Worm (Caenorhabditis elegans) whole organism, L1 larva: ENCODE measurements around the gene aat-8.

Experiments used
- C04F5.9 ChIP-seq: sonication (generic microtip); optimal IDR thresholded peaks from 2 replicates; lab custom pipeline; 2016; ENCODE audit warnings: missing genetic modification characterization, missing compliant biosample characterization
- F16B12.6 ChIP-seq: fragments of 150-350 bp; optimal IDR thresholded peaks from 2 replicates; lab custom pipeline; 2014; ENCODE audit warnings: missing biosample characterization, missing genetic modification characterization
- aha-1 ChIP-seq: fragments of 150-350 bp; optimal IDR thresholded peaks from 2 replicates; lab custom pipeline; 2014; ENCODE audit warnings: missing biosample characterization, missing genetic modification characterization
- aly-2 ChIP-seq: fragments of 150-350 bp; optimal IDR thresholded peaks from 2 replicates; lab custom pipeline; 2014; ENCODE audit warnings: missing biosample characterization, missing genetic modification characterization
- ama-1 ChIP-seq: fragments of 150-350 bp; optimal IDR thresholded peaks from 2 replicates; lab custom pipeline; 2014
- blmp-1 ChIP-seq: fragments of 150-350 bp; optimal IDR thresholded peaks from 2 replicates; lab custom pipeline; 2014; ENCODE audit warnings: missing biosample characterization, missing genetic modification characterization
- ceh-82 ChIP-seq, 3 experiments: fragments of 150-350 bp in 1 of 3; sonication (generic microtip) in 2 of 3; optimal IDR thresholded peaks; 2 replicates each; lab custom pipeline; 2014 to 2017; ENCODE audit warnings: missing biosample characterization in 3 of 3, missing genetic modification characterization in 3 of 3
- ceh-88 ChIP-seq: fragments of 200-800 bp; sonication (Bioruptor generic); IDR thresholded peaks from 2 replicates; pipeline ENCODE4 v1.3.6; 2022; ENCODE audit warnings: missing genetic modification characterization, missing compliant biosample characterization
- dpl-1 ChIP-seq, 3 experiments: fragments of 150-350 bp in 2 of 3; sonication (generic microtip) in 1 of 3; optimal IDR thresholded peaks; 2 replicates each; lab custom pipeline; 2014 to 2017; ENCODE audit warnings: missing biosample characterization in 3 of 3, missing genetic modification characterization in 3 of 3, missing genetic modification reagents in 3 of 3
- dsc-1 ChIP-seq: sonication (generic microtip); optimal IDR thresholded peaks from 2 replicates; lab custom pipeline; 2016; ENCODE audit warnings: mild to moderate bottlenecking, missing genetic modification characterization, missing compliant biosample characterization
- egl-27 ChIP-seq, 2 experiments: fragments of 150-350 bp in 1 of 2; sonication (generic microtip); optimal IDR thresholded peaks; 3 replicates each; lab custom pipeline; 2017 to 2018; ENCODE audit warnings: missing biosample characterization in 2 of 2, missing genetic modification characterization in 2 of 2, missing genetic modification reagents in 2 of 2
- elt-3 ChIP-seq, 6 experiments: fragments of 150-350 bp in 1 of 6; sonication (generic microtip); optimal IDR thresholded peaks; 2 replicates each; lab custom pipeline; 2017 to 2018; ENCODE audit warnings: missing biosample characterization in 6 of 6, missing genetic modification characterization in 6 of 6, inconsistent platforms in 1 of 6
- ets-5 ChIP-seq: fragments of 200-800 bp; sonication (Bioruptor generic); IDR thresholded peaks from 2 replicates; pipeline ENCODE4 v1.3.6; 2022; ENCODE audit warnings: missing genetic modification characterization, missing compliant biosample characterization
- fkh-10 ChIP-seq: sonication (generic microtip); optimal IDR thresholded peaks from 2 replicates; lab custom pipeline; 2017; ENCODE audit warnings: missing biosample characterization, missing genetic modification reagents, missing genetic modification characterization
- fkh-4 ChIP-seq: sonication (generic microtip); optimal IDR thresholded peaks from 2 replicates; lab custom pipeline; 2016; ENCODE audit warnings: missing compliant biosample characterization, missing genetic modification characterization, borderline replicate concordance
- grh-1 ChIP-seq: fragments of 200-800 bp; sonication (Bioruptor generic); IDR thresholded peaks from 2 replicates; pipeline ENCODE4 v1.3.6; 2022; ENCODE audit warnings: missing genetic modification reagents, missing genetic modification characterization, missing compliant biosample characterization
- lin-13 ChIP-seq: fragments of 150-350 bp; optimal IDR thresholded peaks from 2 replicates; lab custom pipeline; 2014; ENCODE audit warnings: missing biosample characterization, missing genetic modification reagents, missing genetic modification characterization
- lin-14 ChIP-seq: fragments of 200-800 bp; sonication (Bioruptor generic); optimal IDR thresholded peaks from 2 replicates; lab custom pipeline; 2018; ENCODE audit warnings: mild to moderate bottlenecking, missing genetic modification characterization, moderate library complexity, missing compliant biosample characterization
- lin-35 ChIP-seq, 2 experiments: fragments of 150-350 bp; optimal IDR thresholded peaks; 2 replicates each; lab custom pipeline; 2014; ENCODE audit warnings: missing biosample characterization in 2 of 2, missing genetic modification characterization in 2 of 2, missing genetic modification reagents in 2 of 2
- lin-39 ChIP-seq: fragments of 150-350 bp; optimal IDR thresholded peaks from 2 replicates; lab custom pipeline; 2014; ENCODE audit warnings: missing biosample characterization, missing genetic modification reagents, missing genetic modification characterization
- mef-2 ChIP-seq: fragments of 150-350 bp; optimal IDR thresholded peaks from 2 replicates; lab custom pipeline; 2014; ENCODE audit warnings: missing biosample characterization, missing genetic modification characterization
- mep-1 ChIP-seq: fragments of 150-350 bp; optimal IDR thresholded peaks from 2 replicates; lab custom pipeline; 2014; ENCODE audit warnings: missing biosample characterization, missing genetic modification characterization
- nhr-19 ChIP-seq: fragments of 200-800 bp; sonication (Bioruptor generic); conservative IDR thresholded peaks from 2 replicates; pipeline ENCODE4 v1.3.6; 2022; ENCODE audit warnings: missing genetic modification characterization, missing compliant biosample characterization
- nhr-237 ChIP-seq: fragments of 150-350 bp; optimal IDR thresholded peaks from 2 replicates; lab custom pipeline; 2014; ENCODE audit warnings: missing biosample characterization, missing genetic modification characterization
- nhr-28 ChIP-seq: fragments of 150-350 bp; optimal IDR thresholded peaks from 2 replicates; lab custom pipeline; 2014; ENCODE audit warnings: missing biosample characterization, missing genetic modification characterization
- nhr-47 ChIP-seq: sonication (generic microtip); optimal IDR thresholded peaks from 2 replicates; lab custom pipeline; 2016; ENCODE audit warnings: mild to moderate bottlenecking, missing genetic modification characterization, moderate library complexity, missing compliant biosample characterization
- nhr-71 ChIP-seq: sonication (generic microtip); optimal IDR thresholded peaks from 2 replicates; lab custom pipeline; 2016; ENCODE audit warnings: mild to moderate bottlenecking, missing genetic modification characterization, moderate library complexity, missing compliant biosample characterization
- nhr-85 ChIP-seq: sonication (generic microtip); peaks from one replicate; lab custom pipeline; 2016; ENCODE audit warnings: missing genetic modification characterization, inconsistent platforms, missing compliant biosample characterization
- nhr-90 ChIP-seq: sonication (generic microtip); optimal IDR thresholded peaks from 2 replicates; lab custom pipeline; 2016; ENCODE audit warnings: mild to moderate bottlenecking, missing genetic modification characterization, missing compliant biosample characterization; ENCODE audit not compliant: poor library complexity
- rnt-1 ChIP-seq: sonication (generic microtip); optimal IDR thresholded peaks from 2 replicates; lab custom pipeline; 2016; ENCODE audit warnings: mild to moderate bottlenecking, missing genetic modification characterization, moderate library complexity, missing compliant biosample characterization
- skn-1 ChIP-seq: fragments of 150-350 bp; optimal IDR thresholded peaks from 2 replicates; lab custom pipeline; 2014; ENCODE audit warnings: missing biosample characterization, missing genetic modification characterization
- snpc-4 ChIP-seq: fragments of 150-350 bp; optimal IDR thresholded peaks from 2 replicates; lab custom pipeline; 2014; ENCODE audit warnings: missing biosample characterization, missing genetic modification characterization
- tbx-2 ChIP-seq: sonication (generic microtip); optimal IDR thresholded peaks from 2 replicates; lab custom pipeline; 2016; ENCODE audit warnings: missing genetic modification characterization, missing compliant biosample characterization
- unc-130 ChIP-seq: fragments of 150-350 bp; optimal IDR thresholded peaks from 2 replicates; lab custom pipeline; 2017; ENCODE audit warnings: missing biosample characterization, missing genetic modification characterization, inconsistent platforms
- unc-62 ChIP-seq: fragments of 150-350 bp; optimal IDR thresholded peaks from 2 replicates; lab custom pipeline; 2014; ENCODE audit warnings: missing biosample characterization, missing genetic modification reagents, missing genetic modification characterization
- unc-86 ChIP-seq: sonication (generic microtip); optimal IDR thresholded peaks from 2 replicates; lab custom pipeline; 2016; ENCODE audit warnings: missing genetic modification characterization, missing compliant biosample characterization
- xbp-1 ChIP-seq: sonication (generic microtip); optimal IDR thresholded peaks from 2 replicates; lab custom pipeline; 2016; ENCODE audit warnings: missing genetic modification characterization, missing compliant biosample characterization
- zip-4 ChIP-seq: fragments of 200-800 bp; sonication (Bioruptor generic); optimal IDR thresholded peaks from 2 replicates; lab custom pipeline; 2018; ENCODE audit warnings: mild to moderate bottlenecking, missing genetic modification characterization, moderate library complexity, missing compliant biosample characterization

aat-8 gene

ce11 chrIV:3874417-3874816 lies 9.6 kb upstream of the aat-8 start (continued):
- TF ChIP-seq fkh-10 (GFP tag; lab: Kevin White, UChicago) (no peak), rnt-1 (tag; lab: Kevin White, UChicago) (peak; percentile 14), elt-3 (tag; optimal IDR thresholded peaks at IDR 0.05; lab: Kevin White, UChicago) (peak in 2 of 6 experiments; percentile 0 to 10), egl-27 (tag; optimal IDR thresholded peaks at IDR 0.05; lab: Kevin White, UChicago) (no peak), dpl-1 (GFP tag; optimal IDR thresholded peaks at IDR 0.05; lab: Kevin White, UChicago) (peak; percentile 2 to 17 (median 15)), lin-13 (no peak), fkh-4 (tag; lab: Kevin White, UChicago) (no peak), tbx-2 (tag; lab: Kevin White, UChicago) (no peak), nhr-90 (tag; lab: Kevin White, UChicago) (peak; percentile 8), nhr-47 (peak; percentile 22), nhr-85 (tag; lab: Kevin White, UChicago) (peak; percentile 56), aly-2 (peak; percentile 49), mep-1 (tag; lab: Kevin White, UChicago) (peak; percentile 38), zip-4 (GFP tag; lab: Kevin White, UChicago) (peak; percentile 8), F16B12.6 (tag; lab: Kevin White, UChicago) (no peak), ceh-82 (tag; optimal IDR thresholded peaks at IDR 0.05; lab: Kevin White, UChicago) (peak in 1 of 3 experiments; percentile 10), unc-130 (no peak), lin-14 (GFP tag; lab: Kevin White, UChicago) (peak; percentile 77), mef-2 (tag; lab: Kevin White, UChicago) (no peak), ets-5 (GFP tag; lab: Robert Waterston, UW) (no peak), dsc-1 (tag; lab: Kevin White, UChicago) (no peak), unc-86 (tag; lab: Kevin White, UChicago) (no peak), ceh-88 (GFP tag; lab: Robert Waterston, UW) (no peak), aha-1 (tag; lab: Kevin White, UChicago) (no peak), nhr-237 (tag; lab: Kevin White, UChicago) (no peak), ama-1 (lab: Kevin White, UChicago) (peak; percentile 68), lin-35 (GFP tag; optimal IDR thresholded peaks at IDR 0.05; lab: Kevin White, UChicago) (peak; percentile 17 to 41), nhr-28 (tag; lab: Kevin White, UChicago) (no peak), snpc-4 (no peak), xbp-1 (no peak)

- TF ChIP-seq nhr-19 (GFP tag; lab: Robert Waterston, UW) (no peak), F16B12.6 (tag; lab: Kevin White, UChicago) (no peak), lin-14 (GFP tag; lab: Kevin White, UChicago) (no peak), skn-1 (tag; lab: Kevin White, UChicago) (no peak), unc-62 (GFP tag; lab: Kevin White, UChicago) (no peak), C04F5.9 (tag; lab: Kevin White, UChicago) (no peak), grh-1 (no peak)
Observed at ce11 chrIV:3873706-3874105, 8.9 kb upstream of the aat-8 start, which contains the start of gene F37C4.5. Gene F37C4.5, minus strand, starts transcription at chrIV:3873806.

ce11 chrIV:3873195-3873594 lies 8.4 kb upstream of the aat-8 start:
- TF ChIP-seq nhr-71 (no peak), dpl-1 (GFP tag; optimal IDR thresholded peaks at IDR 0.05; lab: Kevin White, UChicago) (no peak)

- no peak for TF ChIP-seq lin-39 (tag; lab: Kevin White, UChicago)
- peak; percentile 46 for TF ChIP-seq nhr-85 (tag; lab: Kevin White, UChicago)
- TF ChIP-seq blmp-1 (tag; lab: Kevin White, UChicago) = peak; percentile 93
- TF ChIP-seq, all 84 proteins: peak for 2
Observed at ce11 chrIV:3869875-3870274, 5.0 kb upstream of the aat-8 start.
